Worm (Caenorhabditis elegans) whole organism, L2 larva: Measurements from ENCODE around the gene pgm-2.

ENCODE experiments used
- R02D3.7 ChIP-seq: fragments of 150-350 bp; optimal IDR thresholded peaks from 2 replicates; lab custom pipeline; 2014; ENCODE audit warnings: missing biosample characterization, missing genetic modification characterization
- nhr-11 ChIP-seq: fragments of 150-350 bp; optimal IDR thresholded peaks from 2 replicates; lab custom pipeline; 2014; ENCODE audit warnings: missing biosample characterization, missing genetic modification characterization
- nhr-77 ChIP-seq: fragments of 150-350 bp; optimal IDR thresholded peaks from 2 replicates; lab custom pipeline; 2014; ENCODE audit warnings: missing biosample characterization, missing genetic modification characterization
- sma-3 ChIP-seq: sonication (generic microtip); optimal IDR thresholded peaks from 2 replicates; lab custom pipeline; 2016; ENCODE audit warnings: missing genetic modification reagents, missing genetic modification characterization, missing compliant biosample characterization

- TF ChIP-seq R02D3.7 (tag; lab: Kevin White, UChicago) (no peak), nhr-11 (tag; lab: Kevin White, UChicago) (no peak), sma-3 (no peak), nhr-77 (tag; lab: Kevin White, UChicago) (no peak)
Observed at ce11 chrIII:13328911-13329310, 29.7 kb downstream of the pgm-2 start.
